Worm (Caenorhabditis elegans): ENCODE data around the gene F27D9.2.

Gene F27D9.2

DNA sequence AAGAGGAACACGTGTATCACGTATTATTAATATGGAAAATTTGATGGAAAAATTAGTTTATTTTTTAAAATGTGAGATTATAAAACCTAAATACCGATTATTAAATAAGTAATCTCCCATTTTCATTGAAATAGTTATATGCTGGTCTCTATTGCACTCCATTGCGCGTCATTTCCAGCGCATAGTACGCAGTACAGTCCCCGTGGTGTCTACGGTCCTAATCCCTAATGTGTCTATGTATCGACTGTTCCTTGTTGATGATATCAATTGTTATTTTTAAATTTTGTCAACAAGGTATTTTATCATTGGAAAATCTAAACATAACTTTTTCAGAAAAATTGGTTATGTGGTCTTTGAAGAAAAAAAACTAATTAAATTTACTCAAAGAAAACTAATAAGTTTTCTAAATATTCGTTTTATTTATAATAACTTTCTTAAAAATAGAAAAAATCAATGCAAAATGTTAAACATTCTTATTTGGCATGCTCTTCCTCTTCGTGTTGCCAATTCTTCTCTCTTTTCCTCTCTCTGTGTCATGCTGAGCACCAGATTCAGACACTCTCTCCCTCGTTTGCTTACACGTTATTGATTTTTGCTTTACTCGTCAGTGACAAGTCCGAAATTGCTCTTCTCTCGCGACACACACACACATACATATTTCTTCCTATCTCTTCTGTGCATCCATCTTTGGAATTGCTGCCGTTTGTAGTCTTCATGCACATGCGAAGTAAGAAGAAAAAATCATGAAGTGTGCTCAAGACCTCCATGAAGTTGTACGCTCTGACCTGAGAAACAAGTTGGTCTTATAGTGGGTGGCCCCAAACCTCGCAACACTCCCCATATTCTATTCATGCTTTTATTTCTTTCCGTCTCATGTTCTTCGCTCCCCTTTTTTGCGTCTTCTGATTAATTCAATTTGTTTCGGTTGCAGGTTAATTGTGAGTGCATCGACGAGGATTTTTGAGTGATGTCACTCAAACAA lies 9.5 kb downstream of the F27D9.2 start, which contains the start of gene unc-18:
unc-18 (plus strand) TSS at position 932 of the 982 bp plus-strand sequence.
- TF ChIP-seq him-1 (tag; optimal IDR thresholded peaks at IDR 0.05), result no peak
- no peak for TF ChIP-seq W03F9.2 (tag; optimal IDR thresholded peaks at IDR 0.05)
- TF ChIP-seq dao-5 (tag; optimal IDR thresholded peaks at IDR 0.05), result no peak

DNA sequence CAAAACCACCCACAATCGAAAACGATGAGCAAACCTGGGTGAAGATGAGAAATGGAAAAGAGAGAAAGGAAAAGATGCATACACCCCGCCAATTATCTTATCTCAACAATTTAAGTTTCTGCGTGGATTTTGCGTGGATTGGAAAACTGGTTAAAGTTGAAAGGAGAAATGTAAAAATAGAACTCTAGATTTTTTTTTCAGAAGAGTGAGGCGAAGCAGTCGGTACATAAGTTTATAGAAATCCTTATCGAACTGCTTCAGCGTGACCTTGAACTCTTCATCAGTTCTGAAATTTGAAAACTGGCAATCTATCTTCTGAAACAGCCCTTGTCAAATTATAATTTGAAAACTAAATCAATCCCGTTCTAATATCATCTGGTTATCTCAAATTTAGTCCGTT lies 16.3 kb downstream of the F27D9.2 start, which contains the start of gene clik-2:
clik-2 (minus strand) TSS at position 101 of the 400 bp plus-strand sequence.
- TF ChIP-seq W03F9.2 (tag; optimal IDR thresholded peaks at IDR 0.05), result no peak
- no peak for TF ChIP-seq dao-5 (tag; optimal IDR thresholded peaks at IDR 0.05)
- TF ChIP-seq him-1 (tag; optimal IDR thresholded peaks at IDR 0.05), result no peak

ce11 chrX:7689570-7689969 lies 16.8 kb downstream of the F27D9.2 start:
- TF ChIP-seq dao-5 (tag; optimal IDR thresholded peaks at IDR 0.05) (no peak), W03F9.2 (tag; optimal IDR thresholded peaks at IDR 0.05) (no peak), him-1 (tag; optimal IDR thresholded peaks at IDR 0.05) (peak; percentile 41)

- TF ChIP-seq him-1 (tag; optimal IDR thresholded peaks at IDR 0.05), result no peak
- TF ChIP-seq dao-5 (tag; optimal IDR thresholded peaks at IDR 0.05), result no peak
- TF ChIP-seq W03F9.2 (tag; optimal IDR thresholded peaks at IDR 0.05), result no peak
Measured at ce11 chrX:7703863-7704262, 31.1 kb downstream of the F27D9.2 start.

- TF ChIP-seq dao-5 (tag; optimal IDR thresholded peaks at IDR 0.05) (no peak), W03F9.2 (tag; optimal IDR thresholded peaks at IDR 0.05) (no peak), him-1 (tag; optimal IDR thresholded peaks at IDR 0.05) (no peak)
Measured at ce11 chrX:7707031-7707430, 34.2 kb downstream of the F27D9.2 start, which contains the start of gene kvs-1. Gene kvs-1, minus strand, starts transcription at chrX:7707131.

DNA sequence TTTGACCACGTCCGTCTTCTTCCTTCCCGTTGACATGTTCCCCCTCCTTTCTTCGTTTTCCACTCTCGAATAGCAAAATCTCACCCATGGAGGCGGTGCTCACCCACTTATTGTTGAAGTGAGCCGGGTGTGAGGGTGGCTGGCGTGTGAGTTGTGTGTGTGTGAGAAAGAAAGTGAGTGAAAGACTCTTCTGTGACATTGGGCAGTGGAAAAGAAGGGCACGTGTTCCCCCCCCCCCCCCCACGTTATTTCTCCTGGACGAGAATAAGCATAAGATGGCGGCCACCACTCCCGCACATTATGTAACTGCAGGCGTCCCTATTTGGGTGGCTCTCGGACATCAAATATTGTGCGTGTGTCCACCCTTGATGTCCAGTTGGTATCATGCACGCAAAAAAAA lies 37.4 kb downstream of the F27D9.2 start:
- TF ChIP-seq him-1 (tag; optimal IDR thresholded peaks at IDR 0.05) (no peak), dao-5 (tag; optimal IDR thresholded peaks at IDR 0.05) (no peak), W03F9.2 (tag; optimal IDR thresholded peaks at IDR 0.05) (no peak)

DNA sequence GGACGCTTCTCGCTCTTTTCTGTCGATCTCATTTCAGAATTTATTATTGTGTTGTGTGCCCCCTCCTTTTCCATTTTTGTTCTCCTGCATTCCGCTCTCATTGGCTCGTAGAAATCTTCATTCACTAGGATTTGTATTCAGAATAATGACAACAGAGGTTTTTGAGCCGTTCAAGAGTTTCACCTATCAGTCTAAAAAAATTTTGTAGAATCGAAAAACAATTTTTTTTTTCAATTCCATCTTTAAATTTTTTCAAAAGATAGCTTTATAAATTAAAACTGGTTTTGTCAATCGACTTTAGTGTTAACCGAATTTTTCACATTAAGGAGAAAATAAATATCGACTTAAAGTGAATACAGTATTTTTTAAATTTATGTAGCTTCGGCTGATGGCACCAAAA lies 37.9 kb downstream of the F27D9.2 start, which contains the start of gene K09F5.4:
K09F5.4 (minus strand) TSS at position 101 of the 400 bp plus-strand sequence.
- TF ChIP-seq him-1 (tag; optimal IDR thresholded peaks at IDR 0.05), result no peak
- TF ChIP-seq dao-5 (tag; optimal IDR thresholded peaks at IDR 0.05), result no peak
- TF ChIP-seq W03F9.2 (tag; optimal IDR thresholded peaks at IDR 0.05), result no peak

DNA sequence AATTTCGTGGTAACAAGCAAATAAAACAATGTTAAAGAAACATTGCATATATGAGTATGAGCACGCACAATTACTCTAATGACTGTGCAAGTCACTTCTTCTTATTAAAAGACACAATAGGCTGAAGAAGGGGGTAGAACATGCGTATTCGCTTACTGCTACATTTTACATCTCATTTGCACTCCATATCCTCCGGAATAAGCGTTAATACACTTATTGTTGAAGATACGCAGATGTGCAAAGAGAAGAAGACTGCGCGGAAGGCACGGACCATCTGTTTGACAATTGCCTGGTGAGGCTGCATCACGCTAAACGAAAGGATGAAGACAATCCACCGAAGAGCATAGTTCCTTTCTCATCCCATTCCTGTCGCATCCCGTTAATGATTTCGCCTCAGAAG lies 40.1 kb downstream of the F27D9.2 start:
- TF ChIP-seq him-1 (tag; optimal IDR thresholded peaks at IDR 0.05) (no peak), dao-5 (tag; optimal IDR thresholded peaks at IDR 0.05) (no peak), W03F9.2 (tag; optimal IDR thresholded peaks at IDR 0.05) (no peak)

DNA sequence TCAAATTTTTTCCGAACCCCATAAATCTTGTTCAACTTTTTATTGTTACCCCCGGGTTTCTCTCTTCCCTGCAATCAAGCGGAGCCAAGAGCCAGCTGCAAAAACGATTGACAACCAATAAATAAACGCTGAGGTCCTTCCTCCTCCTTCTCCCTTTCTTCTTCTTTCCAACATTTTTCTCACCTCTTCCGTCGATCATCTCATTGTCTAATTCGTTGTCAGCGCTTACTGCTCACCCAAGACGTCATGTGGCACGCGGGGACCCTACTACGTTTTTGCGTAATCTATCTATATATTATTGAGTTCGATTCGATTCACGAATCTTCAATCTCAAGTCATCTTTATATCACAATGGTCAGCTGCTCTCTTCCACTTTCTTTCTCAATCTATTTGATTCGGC lies 42.7 kb downstream of the F27D9.2 start:
- TF ChIP-seq dao-5 (tag; optimal IDR thresholded peaks at IDR 0.05) (no peak), him-1 (tag; optimal IDR thresholded peaks at IDR 0.05) (no peak), W03F9.2 (tag; optimal IDR thresholded peaks at IDR 0.05) (no peak)

DNA sequence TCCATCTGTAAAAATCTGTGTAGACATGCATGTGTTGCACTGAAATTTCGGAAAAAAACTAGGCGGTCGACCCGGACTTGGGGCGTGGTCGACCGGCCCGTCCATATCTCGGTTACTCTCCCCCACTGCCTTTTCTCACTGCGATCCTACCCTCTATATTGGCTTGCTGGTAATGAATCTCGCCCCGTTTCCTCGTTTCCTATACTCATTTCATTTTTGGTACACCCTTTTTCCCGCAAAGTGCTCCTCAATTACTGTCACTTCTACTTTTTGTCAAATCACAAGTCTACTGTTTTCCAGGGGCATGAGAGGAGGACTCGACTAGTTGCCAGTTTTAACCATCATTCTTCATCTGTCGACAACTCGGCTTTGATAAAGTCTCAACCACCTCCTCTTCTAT lies 46.2 kb downstream of the F27D9.2 start, which contains the start of gene K09F5.6:
K09F5.6 (plus strand) TSS at position 301 of the 400 bp plus-strand sequence.
- no peak for TF ChIP-seq him-1 (tag; optimal IDR thresholded peaks at IDR 0.05)

ce11 chrX:7720565-7720964 lies 47.8 kb downstream of the F27D9.2 start:
- TF ChIP-seq him-1 (tag; optimal IDR thresholded peaks at IDR 0.05), result no peak
- no peak for TF ChIP-seq W03F9.2 (tag; optimal IDR thresholded peaks at IDR 0.05)
- no peak for TF ChIP-seq dao-5 (tag; optimal IDR thresholded peaks at IDR 0.05)

DNA sequence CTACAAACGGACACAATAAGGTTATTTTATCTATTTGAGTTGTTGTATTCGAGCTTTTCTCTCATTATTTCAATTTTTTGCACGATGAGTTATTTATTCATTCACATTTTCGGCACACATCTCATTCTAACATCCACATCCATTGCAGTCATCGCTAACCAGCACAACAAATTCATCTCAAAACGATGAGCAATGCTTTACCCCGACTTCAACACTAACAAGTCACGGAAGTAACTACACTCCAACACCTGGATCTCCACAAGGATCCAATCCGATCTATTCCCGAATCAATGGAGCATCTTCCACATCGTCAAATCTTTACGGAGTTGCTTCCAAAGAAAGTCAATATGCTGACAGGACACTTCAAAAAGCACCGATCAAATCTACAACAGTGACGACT lies 51.3 kb downstream of the F27D9.2 start:
- TF ChIP-seq W03F9.2 (tag; optimal IDR thresholded peaks at IDR 0.05) (no peak), dao-5 (tag; optimal IDR thresholded peaks at IDR 0.05) (no peak), him-1 (tag; optimal IDR thresholded peaks at IDR 0.05) (no peak)

ce11 chrX:7725615-7726014 lies 52.8 kb downstream of the F27D9.2 start, which contains the start of gene spp-14:
Gene spp-14, plus strand, starts transcription at chrX:7725979.
- TF ChIP-seq W03F9.2 (tag; optimal IDR thresholded peaks at IDR 0.05) (no peak), dao-5 (tag; optimal IDR thresholded peaks at IDR 0.05) (peak; percentile 13)
